Worm (Caenorhabditis elegans) whole organism, young adult: ENCODE data around the gene sgcb-1.

Experiments
- D2030.7 ChIP-seq: fragments of 200-800 bp; sonication (Bioruptor generic); IDR thresholded peaks from 2 replicates; pipeline ENCODE4 v1.3.6; 2022; ENCODE audit warnings: missing genetic modification reagents, missing genetic modification characterization, missing compliant biosample characterization
- K12H6.12 ChIP-seq: fragments of 200-800 bp; sonication (Bioruptor generic); optimal IDR thresholded peaks from 2 replicates; lab custom pipeline; 2018; ENCODE audit warnings: mild to moderate bottlenecking, missing genetic modification characterization, missing compliant biosample characterization
- Y53F4B.3 ChIP-seq: fragments of 200-800 bp; sonication (Bioruptor generic); IDR thresholded peaks from 2 replicates; pipeline ENCODE4 v1.3.6; 2022; ENCODE audit warnings: missing genetic modification reagents, missing genetic modification characterization, missing compliant biosample characterization
- athp-1 ChIP-seq: sonication (generic microtip); optimal IDR thresholded peaks from 2 replicates; lab custom pipeline; 2017; ENCODE audit warnings: mild to moderate bottlenecking, missing genetic modification characterization, missing compliant biosample characterization
- attf-3 ChIP-seq: fragments of 200-800 bp; sonication (Bioruptor generic); conservative IDR thresholded peaks from 2 replicates; pipeline ENCODE4 v1.3.6; 2022; ENCODE audit warnings: missing genetic modification reagents, missing genetic modification characterization, missing compliant biosample characterization
- attf-5 ChIP-seq: fragments of 200-800 bp; sonication (Bioruptor generic); optimal IDR thresholded peaks from 2 replicates; lab custom pipeline; 2018; ENCODE audit warnings: mild to moderate bottlenecking, missing genetic modification characterization, missing compliant biosample characterization
- bed-1 ChIP-seq: fragments of 200-800 bp; sonication (Bioruptor generic); IDR thresholded peaks from 2 replicates; pipeline ENCODE4 v1.3.6; 2022; ENCODE audit warnings: missing genetic modification reagents, missing genetic modification characterization, missing compliant biosample characterization
- ccch-3 ChIP-seq: fragments of 200-800 bp; sonication (Bioruptor generic); optimal IDR thresholded peaks from 2 replicates; lab custom pipeline; 2018; ENCODE audit warnings: mild to moderate bottlenecking, missing genetic modification characterization, missing compliant biosample characterization
- cebp-2 ChIP-seq: fragments of 200-800 bp; sonication (Bioruptor generic); IDR thresholded peaks from 2 replicates; pipeline ENCODE4 v1.3.6; 2022; ENCODE audit warnings: missing genetic modification characterization, missing compliant biosample characterization
- ceh-79 ChIP-seq: sonication (generic microtip); optimal IDR thresholded peaks from 2 replicates; lab custom pipeline; 2017; ENCODE audit warnings: mild to moderate bottlenecking, missing genetic modification characterization, missing compliant biosample characterization
- die-1 ChIP-seq: sonication (generic microtip); optimal IDR thresholded peaks from 2 replicates; lab custom pipeline; 2016; ENCODE audit warnings: missing genotype, mild to moderate bottlenecking, missing genetic modification characterization, missing compliant biosample characterization
- dpff-1 ChIP-seq: sonication (generic microtip); optimal IDR thresholded peaks from 2 replicates; lab custom pipeline; 2017; ENCODE audit warnings: mild to moderate bottlenecking, missing genetic modification characterization, missing compliant biosample characterization
- egl-44 ChIP-seq: fragments of 200-800 bp; sonication (Bioruptor generic); IDR thresholded peaks from 2 replicates; pipeline ENCODE4 v1.3.6; 2022; ENCODE audit warnings: missing genetic modification reagents, missing genetic modification characterization, missing compliant biosample characterization
- egrh-3 ChIP-seq: fragments of 200-800 bp; sonication (Bioruptor generic); IDR thresholded peaks from 2 replicates; pipeline ENCODE4 v1.3.6; 2022; ENCODE audit warnings: missing genetic modification reagents, missing genetic modification characterization, missing compliant biosample characterization
- ekl-4 ChIP-seq: fragments of 200-800 bp; sonication (Bioruptor generic); IDR thresholded peaks from 2 replicates; pipeline ENCODE4 v1.3.6; 2022; ENCODE audit warnings: missing genetic modification reagents, missing genetic modification characterization, missing compliant biosample characterization
- fkh-3 ChIP-seq: sonication (generic microtip); optimal IDR thresholded peaks from 2 replicates; lab custom pipeline; 2016; ENCODE audit warnings: mild to moderate bottlenecking, missing genetic modification characterization, missing compliant biosample characterization
- hlh-12 ChIP-seq: sonication (generic microtip); optimal IDR thresholded peaks from 2 replicates; lab custom pipeline; 2016; ENCODE audit warnings: missing genetic modification characterization, missing compliant biosample characterization
- hmg-1.2 ChIP-seq: fragments of 200-800 bp; sonication (Bioruptor generic); IDR thresholded peaks from 2 replicates; pipeline ENCODE4 v1.3.6; 2022; ENCODE audit warnings: missing genetic modification reagents, missing genetic modification characterization, missing compliant biosample characterization
- hrde-1 ChIP-seq: sonication (generic microtip); optimal IDR thresholded peaks from 2 replicates; lab custom pipeline; 2016; ENCODE audit warnings: missing genetic modification characterization, mild to moderate bottlenecking, missing compliant biosample characterization, moderate library complexity, missing genotype, missing genetic modification reagents, borderline replicate concordance
- let-607 ChIP-seq, 2 experiments: fragments of 200-800 bp in 1 of 2; sonication (Bioruptor generic) in 1 of 2; sonication (generic microtip) in 1 of 2; optimal IDR thresholded peaks; 2 replicates each; lab custom pipeline; 2016 to 2018; ENCODE audit warnings: mild to moderate bottlenecking in 2 of 2, missing compliant biosample characterization in 2 of 2, missing genetic modification characterization in 2 of 2, moderate library complexity in 2 of 2, missing genotype in 1 of 2
- lin-26 ChIP-seq: fragments of 200-800 bp; sonication (Bioruptor generic); IDR thresholded peaks from 2 replicates; pipeline ENCODE4 v1.3.6; 2022; ENCODE audit warnings: missing genetic modification reagents, missing genetic modification characterization, missing compliant biosample characterization
- lin-35 ChIP-seq, 3 experiments: fragments of 150-350 bp in 2 of 3; sonication (generic microtip) in 1 of 3; optimal IDR thresholded peaks; 2 replicates each; lab custom pipeline; 2014 to 2018; ENCODE audit warnings: missing biosample characterization in 3 of 3, missing genetic modification characterization in 3 of 3, missing genetic modification reagents in 3 of 3
- lir-1 ChIP-seq: fragments of 200-800 bp; sonication (Bioruptor generic); conservative IDR thresholded peaks from 2 replicates; pipeline ENCODE4 v1.3.6; 2022; ENCODE audit warnings: missing genetic modification reagents, missing genetic modification characterization, missing compliant biosample characterization
- madf-3 ChIP-seq: fragments of 200-800 bp; sonication (Bioruptor generic); IDR thresholded peaks from 2 replicates; pipeline ENCODE4 v1.3.6; 2022; ENCODE audit warnings: missing genetic modification reagents, missing genetic modification characterization, missing compliant biosample characterization
- mes-4 ChIP-seq: sonication (generic microtip); optimal IDR thresholded peaks from 2 replicates; lab custom pipeline; 2016; ENCODE audit warnings: missing genotype, missing genetic modification characterization, missing compliant biosample characterization
- nfyb-1 ChIP-seq: fragments of 200-800 bp; sonication (Bioruptor generic); IDR thresholded peaks from 2 replicates; pipeline ENCODE4 v1.3.6; 2022; ENCODE audit warnings: missing genetic modification reagents, missing genetic modification characterization, missing compliant biosample characterization
- nhr-179 ChIP-seq: sonication (generic microtip); optimal IDR thresholded peaks from 2 replicates; lab custom pipeline; 2016; ENCODE audit warnings: mild to moderate bottlenecking, missing genetic modification characterization, missing compliant biosample characterization
- pha-4 ChIP-seq: fragments of 150-350 bp; sonication (generic microtip); optimal IDR thresholded peaks from 2 replicates; lab custom pipeline; 2014; ENCODE audit warnings: missing biosample characterization, missing genetic modification reagents, missing genetic modification characterization
- rcor-1 ChIP-seq: fragments of 200-800 bp; sonication (Bioruptor generic); IDR thresholded peaks from 2 replicates; pipeline ENCODE4 v1.3.6; 2022; ENCODE audit warnings: missing genetic modification reagents, missing genetic modification characterization, missing compliant biosample characterization
- rec-8 ChIP-seq, 2 experiments: sonication (generic microtip); optimal IDR thresholded peaks; 2 replicates each; lab custom pipeline; 2016; ENCODE audit warnings: mild to moderate bottlenecking in 2 of 2, missing genetic modification characterization in 2 of 2, missing genetic modification reagents in 2 of 2, missing genotype in 2 of 2, missing biosample characterization in 1 of 2, missing compliant biosample characterization in 1 of 2, moderate library complexity in 1 of 2
- rpc-1 ChIP-seq, 2 experiments: fragments of 150-350 bp in 1 of 2; sonication (generic microtip) in 1 of 2; optimal IDR thresholded peaks; 2 replicates each; lab custom pipeline; 2014 to 2018; ENCODE audit warnings: missing biosample characterization in 1 of 2, missing genetic modification characterization in 1 of 2, missing genetic modification reagents in 1 of 2, missing genotype in 1 of 2
- snpc-1.3 ChIP-seq: sonication (generic microtip); optimal IDR thresholded peaks from 2 replicates; lab custom pipeline; 2017; ENCODE audit warnings: missing genetic modification characterization, mild to moderate bottlenecking, missing compliant biosample characterization, antibody characterized with exemption, moderate library complexity, missing genotype, missing genetic modification reagents; ENCODE audit not compliant: insufficient read depth
- tbp1 ChIP-seq: fragments of 200-800 bp; sonication (Bioruptor generic); optimal IDR thresholded peaks from 2 replicates; lab custom pipeline; 2018; ENCODE audit warnings: mild to moderate bottlenecking, missing genetic modification characterization, missing compliant biosample characterization
- tbx-9 ChIP-seq: sonication (generic microtip); optimal IDR thresholded peaks from 2 replicates; lab custom pipeline; 2016; ENCODE audit warnings: borderline replicate concordance, missing genetic modification characterization, inconsistent platforms, missing compliant biosample characterization
- tlf-1 ChIP-seq: fragments of 200-800 bp; sonication (Bioruptor generic); optimal IDR thresholded peaks from 2 replicates; lab custom pipeline; 2018; ENCODE audit warnings: mild to moderate bottlenecking, missing genetic modification characterization, missing compliant biosample characterization
- unc-130 ChIP-seq: sonication (generic microtip); optimal IDR thresholded peaks from 2 replicates; lab custom pipeline; 2016; ENCODE audit warnings: missing genetic modification reagents, missing genetic modification characterization, missing compliant biosample characterization
- ztf-6 ChIP-seq: fragments of 200-800 bp; sonication (Bioruptor generic); IDR thresholded peaks from 2 replicates; pipeline ENCODE4 v1.3.6; 2022; ENCODE audit warnings: missing genetic modification reagents, missing genetic modification characterization, missing compliant biosample characterization

The sgcb-1 gene

DNA sequence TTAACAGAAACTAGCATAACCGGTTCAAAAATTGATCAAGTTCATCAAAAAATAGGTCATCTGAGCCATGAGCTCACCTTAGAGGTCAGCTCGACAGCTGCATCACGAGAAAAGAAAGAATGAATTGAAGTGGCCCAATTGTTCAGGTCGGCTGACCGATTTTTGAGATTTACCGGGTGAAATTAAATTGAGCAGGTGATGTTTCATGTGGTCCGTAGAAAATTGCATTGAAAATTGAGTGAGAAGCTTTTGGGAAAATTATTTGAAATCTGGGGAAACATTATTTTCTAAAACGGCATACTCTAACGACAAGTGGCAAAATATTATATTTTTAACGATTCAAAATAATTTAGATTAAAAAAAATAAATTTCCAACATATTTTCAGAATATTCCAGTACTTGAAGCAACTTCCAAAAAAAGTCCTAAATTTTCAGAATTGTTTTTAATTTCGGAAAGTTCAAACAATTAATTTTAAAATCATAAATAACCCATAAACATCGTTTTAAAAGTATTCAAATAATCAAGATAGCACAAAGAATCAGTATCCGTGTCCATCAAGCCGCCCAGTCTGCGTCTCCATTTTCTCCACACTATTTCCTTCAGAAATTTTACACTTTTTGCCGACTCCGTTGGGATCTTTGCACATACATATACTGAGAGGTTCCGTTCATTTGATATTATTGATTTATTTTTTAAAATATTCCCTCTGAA lies at the start of gene sgcb-1:
sgcb-1 (plus strand) TSS at position 662 of the 712 bp plus-strand sequence.
- TF ChIP-seq unc-130 (no peak), hlh-12 (no peak), rec-8 (tag; optimal IDR thresholded peaks at IDR 0.05; lab: Kevin White, UChicago) (no peak), athp-1 (no peak), hmg-1.2 (GFP tag; lab: Robert Waterston, UW) (peak; percentile 70)

DNA sequence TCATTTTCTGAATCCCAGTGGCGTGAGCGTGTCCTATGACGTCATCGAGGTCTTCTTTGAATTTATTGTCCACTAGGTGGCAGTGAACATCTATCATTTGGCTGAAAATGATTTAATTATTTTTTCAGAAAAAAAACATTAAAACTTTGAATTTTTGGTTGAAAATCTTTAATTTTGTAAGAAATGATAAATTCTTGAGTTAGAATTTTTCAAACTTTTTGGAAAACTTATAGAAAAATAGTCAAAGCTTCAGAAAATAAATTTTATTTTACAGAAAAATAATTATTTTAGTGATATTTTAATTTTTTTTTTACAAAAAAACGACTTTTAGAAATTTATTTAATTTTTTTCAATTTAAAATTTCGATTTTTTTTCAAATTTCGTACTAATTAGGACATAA lies 47.5 kb upstream of the sgcb-1 start, which contains the start of gene B0432.8:
B0432.8 (minus strand) TSS at position 101 of the 400 bp plus-strand sequence.
- TF ChIP-seq Y53F4B.3 (GFP tag; lab: Robert Waterston, UW) = no peak
- no peak for TF ChIP-seq ztf-6 (GFP tag; lab: Robert Waterston, UW)
- TF ChIP-seq, all 124 proteins: peak for 0

- TF ChIP-seq tbx-9 (tag; lab: Kevin White, UChicago) = no peak
- no peak for TF ChIP-seq pha-4 (tag; lab: Kevin White, UChicago)
- TF ChIP-seq mes-4 (tag; lab: Kevin White, UChicago) = no peak
- TF ChIP-seq nhr-179 (tag; lab: Kevin White, UChicago) = no peak
- no peak for TF ChIP-seq dpff-1 (tag; lab: Kevin White, UChicago)
- no peak for TF ChIP-seq ccch-3
- TF ChIP-seq egl-44 = no peak
- TF ChIP-seq cebp-2 (GFP tag; lab: Robert Waterston, UW) = no peak
- TF ChIP-seq rpc-1 (optimal IDR thresholded peaks at IDR 0.05; lab: Kevin White, UChicago) = no peak
- TF ChIP-seq rpc-1 (tag; optimal IDR thresholded peaks at IDR 0.05; lab: Kevin White, UChicago) = no peak
- TF ChIP-seq fkh-3 (tag; lab: Kevin White, UChicago) = no peak
- TF ChIP-seq tbp1 (GFP tag; lab: Kevin White, UChicago) = no peak
- TF ChIP-seq, all 124 proteins: peak for 0
These were observed 43.6 kb upstream of the sgcb-1 start, which contains the start of gene trul-1 for ce11 chrII:282483-282882. TSS of gene trul-1 (minus strand) at chrII:282583.

ce11 chrII:283594-283993 lies 42.5 kb upstream of the sgcb-1 start, which contains the start of gene B0432.9:
TSS of gene B0432.9 (minus strand) at chrII:283694.
- TF ChIP-seq bed-1 (GFP tag; lab: Robert Waterston, UW) = no peak
- 0 out of 2 replicates have a peak, but pooled peaks have one; percentile 1 for TF ChIP-seq attf-3 (GFP tag; lab: Robert Waterston, UW)

- peak; percentile 69; the same call in 1 of the 2 replicates for TF ChIP-seq nfyb-1 (GFP tag; lab: Robert Waterston, UW)
- no peak for TF ChIP-seq hrde-1 (tag; lab: Kevin White, UChicago)
- peak; percentile 44 for TF ChIP-seq K12H6.12
- peak; percentile 33; the same call in 1 of the 2 replicates for TF ChIP-seq ekl-4 (GFP tag; lab: Robert Waterston, UW)
- 0 out of 2 replicates have a peak, but pooled peaks have one; percentile 26 for TF ChIP-seq madf-3 (GFP tag; lab: Robert Waterston, UW)
- TF ChIP-seq lin-26 (GFP tag; lab: Robert Waterston, UW) = no peak
- TF ChIP-seq lir-1 (GFP tag; lab: Robert Waterston, UW) = 0 out of 2 replicates have a peak, but pooled peaks have one; percentile 9
- TF ChIP-seq snpc-1.3 (tag; lab: Kevin White, UChicago) = peak; percentile 64
- TF ChIP-seq lin-35 (GFP tag; optimal IDR thresholded peaks at IDR 0.05; lab: Kevin White, UChicago) = peak in 1 of 3 experiments; percentile 96
- TF ChIP-seq tlf-1 = peak; percentile 7
- TF ChIP-seq mes-4 (tag; lab: Kevin White, UChicago) = no peak
- TF ChIP-seq egrh-3 (GFP tag; lab: Robert Waterston, UW) = no peak
- no peak for TF ChIP-seq die-1 (tag; lab: Kevin White, UChicago)
- 0 out of 2 replicates have a peak, but pooled peaks have one; percentile 48 for TF ChIP-seq D2030.7 (GFP tag; lab: Robert Waterston, UW)
- peak; percentile 47 for TF ChIP-seq rcor-1 (GFP tag; lab: Robert Waterston, UW)
- peak; percentile 31; the same call in 1 of the 2 replicates for TF ChIP-seq hmg-1.2 (GFP tag; lab: Robert Waterston, UW)
- TF ChIP-seq let-607 (tag; optimal IDR thresholded peaks at IDR 0.05; lab: Kevin White, UChicago) = peak in 1 of 2 experiments; percentile 27
- peak; percentile 52 for TF ChIP-seq attf-5
- no peak for TF ChIP-seq ceh-79 (tag; lab: Kevin White, UChicago)
These were observed 40.2 kb upstream of the sgcb-1 start, which contains the start of gene B0432.10 for ce11 chrII:285627-286550. TSS of gene B0432.10 (minus strand) at chrII:286275.
